Fruit fly (Drosophila melanogaster) whole organism, pupa: Measurements from ENCODE around the gene Amnionless.

Source experiments
- CG10348 ChIP-seq: fragments of 200-800 bp; sonication (Bioruptor generic); IDR thresholded peaks from 2 replicates; pipeline ENCODE4 v1.3.6; 2022; ENCODE audit warnings: missing biosample characterization, missing genetic modification characterization
- EcR ChIP-seq: fragments of 200-800 bp; sonication (Bioruptor generic); optimal IDR thresholded peaks from 3 replicates; lab custom pipeline; 2019; ENCODE audit warnings: missing biosample characterization, missing genetic modification characterization, mild to moderate bottlenecking, moderate library complexity, missing genetic modification reagents

DNA sequence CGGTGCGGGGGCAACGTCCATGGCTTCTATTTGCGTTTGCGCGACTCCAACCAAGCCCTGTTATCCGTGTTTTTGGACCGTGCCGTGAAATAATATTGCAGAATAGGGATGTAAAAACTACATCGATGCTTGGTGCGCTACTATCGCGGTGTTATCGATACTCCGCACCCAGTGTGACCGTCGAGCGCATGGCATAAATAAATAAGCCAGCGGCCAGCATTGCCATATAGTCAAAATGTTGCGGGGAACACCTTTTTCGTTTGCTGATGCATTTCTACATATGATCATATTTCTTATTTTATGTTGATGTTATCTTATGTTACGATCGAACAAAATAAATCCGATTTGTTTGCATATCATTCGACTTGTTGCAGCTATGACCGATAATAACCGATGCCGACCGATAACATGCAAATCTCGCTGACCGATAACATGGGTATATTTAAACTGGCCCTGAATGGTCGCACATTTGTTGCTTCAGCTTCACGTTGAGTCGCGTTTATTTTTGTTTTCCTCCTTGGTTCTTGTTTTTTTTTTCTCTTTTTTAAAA is 11.7 kb downstream of the Amnionless start, which contains the start of gene smo:
- TF ChIP-seq CG10348, result no peak
- TF ChIP-seq EcR (GFP tag; lab: Kevin White, UChicago), result peak; percentile 27
